Worm (Caenorhabditis elegans) whole organism, L3 larva: ENCODE data around the gene str-7.

ENCODE experiments used
- R02D3.7 ChIP-seq: fragments of 150-350 bp; optimal IDR thresholded peaks from 2 replicates; lab custom pipeline; 2014; ENCODE audit warnings: missing biosample characterization, missing genetic modification characterization
- ama-1 ChIP-seq: fragments of 150-350 bp; optimal IDR thresholded peaks from 2 replicates; lab custom pipeline; 2018
- ceh-16 ChIP-seq: sonication (generic microtip); optimal IDR thresholded peaks from 2 replicates; lab custom pipeline; 2017; ENCODE audit warnings: missing biosample characterization, missing genetic modification characterization
- ceh-28 ChIP-seq: fragments of 150-350 bp; optimal IDR thresholded peaks from 2 replicates; lab custom pipeline; 2014; ENCODE audit warnings: missing biosample characterization, missing genetic modification reagents, missing genetic modification characterization
- ceh-9 ChIP-seq: sonication (generic microtip); optimal IDR thresholded peaks from 2 replicates; lab custom pipeline; 2018; ENCODE audit warnings: missing biosample characterization, missing genetic modification characterization
- daf-12 ChIP-seq: fragments of 150-350 bp; optimal IDR thresholded peaks from 2 replicates; lab custom pipeline; 2014; ENCODE audit warnings: missing biosample characterization, missing genetic modification reagents, missing genetic modification characterization
- egl-27 ChIP-seq: sonication (generic microtip); optimal IDR thresholded peaks from 4 replicates; lab custom pipeline; 2017; ENCODE audit warnings: missing biosample characterization, missing genetic modification reagents, missing genetic modification characterization
- egl-5 ChIP-seq: fragments of 150-350 bp; optimal IDR thresholded peaks from 2 replicates; lab custom pipeline; 2017; ENCODE audit warnings: missing biosample characterization, missing genetic modification reagents, missing genetic modification characterization, inconsistent platforms
- elt-2 ChIP-seq: sonication (generic microtip); optimal IDR thresholded peaks from 2 replicates; lab custom pipeline; 2016; ENCODE audit warnings: missing genetic modification reagents, mild to moderate bottlenecking, missing genetic modification characterization, missing compliant biosample characterization
- elt-3 ChIP-seq, 3 experiments: fragments of 150-350 bp in 1 of 3; sonication (generic microtip) in 2 of 3; optimal IDR thresholded peaks; 2 replicates in 2 of 3; 4 replicates in 1 of 3; lab custom pipeline; 2014 to 2017; ENCODE audit warnings: missing biosample characterization in 3 of 3, missing genetic modification characterization in 3 of 3
- eor-1 ChIP-seq, 2 experiments: fragments of 150-350 bp; optimal IDR thresholded peaks; 2 replicates each; lab custom pipeline; 2014 to 2018; ENCODE audit warnings: missing biosample characterization in 2 of 2, missing genetic modification characterization in 2 of 2
- fkh-10 ChIP-seq: sonication (generic microtip); optimal IDR thresholded peaks from 2 replicates; lab custom pipeline; 2017; ENCODE audit warnings: missing biosample characterization, missing genetic modification reagents, missing genetic modification characterization
- fkh-2 ChIP-seq: fragments of 150-350 bp; optimal IDR thresholded peaks from 2 replicates; lab custom pipeline; 2014; ENCODE audit warnings: missing biosample characterization, missing genetic modification reagents, missing genetic modification characterization
- hmg-11 ChIP-seq: sonication (generic microtip); optimal IDR thresholded peaks from 2 replicates; lab custom pipeline; 2016; ENCODE audit warnings: missing genetic modification characterization, missing compliant biosample characterization
- jun-1 ChIP-seq: fragments of 150-350 bp; optimal IDR thresholded peaks from 2 replicates; lab custom pipeline; 2014; ENCODE audit warnings: missing biosample characterization, missing genetic modification reagents, missing genetic modification characterization
- lin-15B ChIP-seq: fragments of 150-350 bp; optimal IDR thresholded peaks from 2 replicates; lab custom pipeline; 2014; ENCODE audit warnings: missing biosample characterization, missing genetic modification characterization
- lin-39 ChIP-seq: fragments of 150-350 bp; optimal IDR thresholded peaks from 2 replicates; lab custom pipeline; 2018; ENCODE audit warnings: missing biosample characterization, missing genetic modification reagents, missing genetic modification characterization
- lsy-12 ChIP-seq: sonication (generic microtip); optimal IDR thresholded peaks from 2 replicates; lab custom pipeline; 2016; ENCODE audit warnings: mild to moderate bottlenecking, missing genetic modification characterization, missing compliant biosample characterization
- mdl-1 ChIP-seq: fragments of 150-350 bp; optimal IDR thresholded peaks from 2 replicates; lab custom pipeline; 2014; ENCODE audit warnings: missing biosample characterization, missing genetic modification characterization
- mml-1 ChIP-seq: fragments of 150-350 bp; sonication (generic microtip); optimal IDR thresholded peaks from 3 replicates; lab custom pipeline; 2014; ENCODE audit warnings: missing biosample characterization, missing genetic modification characterization
- nfya-1 ChIP-seq: sonication (generic microtip); optimal IDR thresholded peaks from 2 replicates; lab custom pipeline; 2017; ENCODE audit warnings: missing genetic modification characterization, mild to moderate bottlenecking, missing compliant biosample characterization, antibody characterized with exemption, moderate library complexity; ENCODE audit not compliant: insufficient read depth
- nhr-25 ChIP-seq: sonication (generic microtip); optimal IDR thresholded peaks from 2 replicates; lab custom pipeline; 2017; ENCODE audit warnings: missing biosample characterization, missing genetic modification characterization
- nhr-28 ChIP-seq: fragments of 150-350 bp; optimal IDR thresholded peaks from 2 replicates; lab custom pipeline; 2014; ENCODE audit warnings: missing biosample characterization, missing genetic modification characterization
- nhr-67 ChIP-seq: fragments of 150-350 bp; optimal IDR thresholded peaks from 2 replicates; lab custom pipeline; 2014; ENCODE audit warnings: missing biosample characterization, missing genetic modification characterization
- pha-4 ChIP-seq: fragments of 150-350 bp; optimal IDR thresholded peaks from 2 replicates; lab custom pipeline; 2014; ENCODE audit warnings: missing biosample characterization, missing genetic modification reagents, missing genetic modification characterization
- pqm-1 ChIP-seq: fragments of 150-350 bp; optimal IDR thresholded peaks from 2 replicates; lab custom pipeline; 2017; ENCODE audit warnings: missing biosample characterization, missing genetic modification characterization, inconsistent platforms
- sea-2 ChIP-seq: fragments of 150-350 bp; sonication (generic microtip); optimal IDR thresholded peaks from 4 replicates; lab custom pipeline; 2014; ENCODE audit warnings: missing biosample characterization, missing genetic modification reagents, missing genetic modification characterization
- skn-1 ChIP-seq: fragments of 150-350 bp; optimal IDR thresholded peaks from 2 replicates; lab custom pipeline; 2014; ENCODE audit warnings: missing biosample characterization, missing genetic modification characterization
- snpc-4 ChIP-seq: fragments of 150-350 bp; optimal IDR thresholded peaks from 2 replicates; lab custom pipeline; 2014; ENCODE audit warnings: missing biosample characterization, missing genetic modification characterization
- tbx-2 ChIP-seq: sonication (generic microtip); optimal IDR thresholded peaks from 2 replicates; lab custom pipeline; 2016; ENCODE audit warnings: mild to moderate bottlenecking, missing genetic modification characterization, missing compliant biosample characterization
- unc-39 ChIP-seq: sonication (generic microtip); optimal IDR thresholded peaks from 4 replicates; lab custom pipeline; 2017; ENCODE audit warnings: missing biosample characterization, missing genetic modification characterization
- unc-62 ChIP-seq: fragments of 150-350 bp; sonication (generic microtip); optimal IDR thresholded peaks from 4 replicates; lab custom pipeline; 2014; ENCODE audit warnings: missing biosample characterization, missing genetic modification reagents, missing genetic modification characterization
- ztf-11 ChIP-seq: fragments of 150-350 bp; optimal IDR thresholded peaks from 2 replicates; lab custom pipeline; 2014; ENCODE audit warnings: missing biosample characterization, missing genetic modification characterization

The str-7 gene

ce11 chrV:16131249-16131648 lies 31.9 kb upstream of the str-7 start, which contains the start of gene fbxa-142:
Gene fbxa-142, minus strand, starts transcription at chrV:16131349.
- TF ChIP-seq nfya-1 (tag; lab: Kevin White, UChicago) (no peak), mdl-1 (no peak), sea-2 (GFP tag; lab: Kevin White, UChicago) (no peak), pqm-1 (tag; lab: Kevin White, UChicago) (no peak), ama-1 (no peak)
- TF ChIP-seq, all 47 proteins: peak for 0

ce11 chrV:16129116-16129515 lies 29.8 kb upstream of the str-7 start:
- TF ChIP-seq nfya-1 (tag; lab: Kevin White, UChicago) (no peak), skn-1 (tag; lab: Kevin White, UChicago) (no peak), elt-2 (tag; lab: Kevin White, UChicago) (peak; percentile 63), nhr-28 (tag; lab: Kevin White, UChicago) (no peak), fkh-10 (GFP tag; lab: Kevin White, UChicago) (no peak), elt-3 (tag; optimal IDR thresholded peaks at IDR 0.05; lab: Kevin White, UChicago) (no peak), pqm-1 (tag; lab: Kevin White, UChicago) (peak; percentile 74), pha-4 (tag; lab: Kevin White, UChicago) (peak; percentile 49), egl-27 (no peak)

ce11 chrV:16127401-16127800 lies 28.1 kb upstream of the str-7 start, which contains the start of gene fbxa-143:
Gene fbxa-143, minus strand, starts transcription at chrV:16127501.
- TF ChIP-seq nhr-25 (tag; lab: Kevin White, UChicago) (no peak), R02D3.7 (tag; lab: Kevin White, UChicago) (no peak), unc-39 (tag; lab: Kevin White, UChicago) (no peak), lin-15B (tag; lab: Kevin White, UChicago) (no peak), lin-39 (no peak), ceh-9 (no peak), tbx-2 (tag; lab: Kevin White, UChicago) (no peak), jun-1 (tag; lab: Kevin White, UChicago) (no peak), unc-62 (no peak), eor-1 (tag; optimal IDR thresholded peaks at IDR 0.05; lab: Kevin White, UChicago) (no peak), elt-3 (tag; optimal IDR thresholded peaks at IDR 0.05; lab: Kevin White, UChicago) (no peak)

- no peak for TF ChIP-seq tbx-2 (tag; lab: Kevin White, UChicago)
- no peak for TF ChIP-seq egl-5 (tag; lab: Kevin White, UChicago)
- no peak for TF ChIP-seq mdl-1
- no peak for TF ChIP-seq mml-1 (tag; lab: Kevin White, UChicago)
- no peak for TF ChIP-seq ceh-16 (tag; lab: Kevin White, UChicago)
- TF ChIP-seq sea-2 (GFP tag; lab: Kevin White, UChicago) = no peak
- TF ChIP-seq ama-1 = no peak
- TF ChIP-seq daf-12 (tag; lab: Kevin White, UChicago) = no peak
These were observed 25.4 kb upstream of the str-7 start, which contains the start of gene nhr-111 for ce11 chrV:16124739-16125138. Gene nhr-111, minus strand, starts transcription at chrV:16124839.

ce11 chrV:16121451-16121850 lies 22.1 kb upstream of the str-7 start:
- TF ChIP-seq pqm-1 (tag; lab: Kevin White, UChicago) (peak; percentile 1), lsy-12 (tag; lab: Kevin White, UChicago) (no peak), nhr-28 (tag; lab: Kevin White, UChicago) (no peak), pha-4 (tag; lab: Kevin White, UChicago) (peak; percentile 56), egl-5 (tag; lab: Kevin White, UChicago) (no peak)

- TF ChIP-seq elt-2 (tag; lab: Kevin White, UChicago) (peak; percentile 67), nhr-28 (tag; lab: Kevin White, UChicago) (no peak), pha-4 (tag; lab: Kevin White, UChicago) (peak; percentile 57)
- TF ChIP-seq, all 47 proteins: peak for 2
These were observed 21.6 kb upstream of the str-7 start, which contains the start of gene skr-3 for ce11 chrV:16120922-16121321. Gene skr-3, plus strand, starts transcription at chrV:16121084.

- TF ChIP-seq nhr-28 (tag; lab: Kevin White, UChicago) (no peak), ztf-11 (no peak), fkh-10 (GFP tag; lab: Kevin White, UChicago) (no peak), fkh-2 (tag; lab: Kevin White, UChicago) (no peak), ceh-28 (tag; lab: Kevin White, UChicago) (no peak), hmg-11 (no peak), snpc-4 (tag; lab: Kevin White, UChicago) (no peak), nhr-25 (tag; lab: Kevin White, UChicago) (no peak), ceh-9 (no peak), mml-1 (tag; lab: Kevin White, UChicago) (no peak), sea-2 (GFP tag; lab: Kevin White, UChicago) (no peak), unc-39 (tag; lab: Kevin White, UChicago) (no peak), elt-2 (tag; lab: Kevin White, UChicago) (no peak), lin-39 (no peak), egl-5 (tag; lab: Kevin White, UChicago) (no peak), nfya-1 (tag; lab: Kevin White, UChicago) (no peak), nhr-67 (tag; lab: Kevin White, UChicago) (no peak), daf-12 (tag; lab: Kevin White, UChicago) (no peak), pha-4 (tag; lab: Kevin White, UChicago) (no peak), lin-15B (tag; lab: Kevin White, UChicago) (no peak)
These were observed 21.2 kb upstream of the str-7 start for ce11 chrV:16120499-16120898.
